Worm (Caenorhabditis elegans): Measurements from ENCODE around the gene str-99.

DNA sequence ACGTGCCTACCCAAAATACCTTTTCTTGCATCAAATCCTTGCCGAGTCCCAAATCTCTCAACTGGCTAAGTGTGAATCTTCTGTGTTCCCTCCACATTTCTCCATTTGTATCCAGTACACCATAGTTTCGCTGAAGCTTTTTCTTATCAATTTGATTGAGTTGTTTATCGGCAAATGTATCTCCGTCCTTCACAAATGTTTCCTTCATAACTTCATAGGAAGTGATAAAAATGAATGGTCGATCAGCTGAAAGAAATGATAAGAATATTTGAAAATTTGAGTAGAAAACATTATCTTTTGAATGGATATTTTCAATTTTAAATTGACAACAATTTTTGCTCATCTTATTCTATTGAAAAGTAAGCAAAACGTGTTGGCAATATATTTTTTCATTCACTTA, 16.9 kb upstream of the str-99 start:
- TF ChIP-seq him-1 (tag; optimal IDR thresholded peaks at IDR 0.05) (no peak), W03F9.2 (tag; optimal IDR thresholded peaks at IDR 0.05) (no peak), dao-5 (tag; optimal IDR thresholded peaks at IDR 0.05) (no peak)

Data from whole organism, L4/young adult.